Worm (Caenorhabditis elegans): ENCODE measurements around the gene T24A6.1.
A peak's percentile ranks its signal among the peaks of the same experiment; 100 is the strongest.

The T24A6.1 gene

ce11 chrV:3535260-3535659, 23.6 kb upstream of the T24A6.1 start, which contains the start of gene nhr-221:
Gene nhr-221, minus strand, starts transcription at chrV:3535360.
- no peak for TF ChIP-seq hlh-30 (tag; optimal IDR thresholded peaks at IDR 0.05; ENCODE audit: insufficient read depth)
- TF ChIP-seq nhr-48 (tag; optimal IDR thresholded peaks at IDR 0.05) = no peak

ce11 chrV:3538307-3538706, 20.5 kb upstream of the T24A6.1 start, which contains the start of gene nhr-93:
Gene nhr-93, minus strand, starts transcription at chrV:3538407.
- TF ChIP-seq mep-1 (tag; optimal IDR thresholded peaks at IDR 0.05) (no peak), arid-1 (GFP tag; conservative IDR thresholded peaks at IDR 0.05) (no peak), lir-3 (tag; optimal IDR thresholded peaks at IDR 0.05) (no peak), Y5F2A.4 (GFP tag; optimal IDR thresholded peaks at IDR 0.05) (no peak), hmg-1.1 (GFP tag; IDR thresholded peaks at IDR 0.05) (no peak), sdz-12 (GFP tag; optimal IDR thresholded peaks at IDR 0.05) (no peak), mxl-2 (GFP tag; conservative IDR thresholded peaks at IDR 0.05) (no peak), spr-1 (tag; optimal IDR thresholded peaks at IDR 0.05) (no peak)

- TF ChIP-seq ztf-11 (tag; optimal IDR thresholded peaks at IDR 0.05) = no peak
- peak; percentile 29 for TF ChIP-seq aha-1 (tag)
Measured at ce11 chrV:3541117-3541516, 17.7 kb upstream of the T24A6.1 start, which contains the start of gene srbc-67. Gene srbc-67, minus strand, starts transcription at chrV:3541217.

- no peak for TF ChIP-seq egl-27 (tag; optimal IDR thresholded peaks at IDR 0.05)
- no peak for TF ChIP-seq mxl-2 (GFP tag; conservative IDR thresholded peaks at IDR 0.05)
- no peak for TF ChIP-seq sdz-12 (GFP tag; optimal IDR thresholded peaks at IDR 0.05)
- no peak for TF ChIP-seq hmg-1.1 (GFP tag; IDR thresholded peaks at IDR 0.05)
- TF ChIP-seq ceh-20 (GFP tag; IDR thresholded peaks at IDR 0.05) = no peak
- TF ChIP-seq ztf-11 (tag; optimal IDR thresholded peaks at IDR 0.05) = no peak
- TF ChIP-seq zag-1 (tag; optimal IDR thresholded peaks at IDR 0.05) = no peak
- TF ChIP-seq snpc-1.2 (GFP tag; IDR thresholded peaks at IDR 0.05) = no peak
- no peak for TF ChIP-seq Y75B8A.6 (GFP tag; IDR thresholded peaks at IDR 0.05)
- TF ChIP-seq mxl-3 (GFP tag; optimal IDR thresholded peaks at IDR 0.05) = no peak
- no peak for TF ChIP-seq nhr-48 (tag; optimal IDR thresholded peaks at IDR 0.05)
- no peak for TF ChIP-seq Y48G9A.11 (GFP tag; IDR thresholded peaks at IDR 0.05)
- no peak for TF ChIP-seq nhr-76 (tag; optimal IDR thresholded peaks at IDR 0.05)
Measured at ce11 chrV:3543344-3543743, 15.5 kb upstream of the T24A6.1 start, which contains the start of gene nhr-222. Gene nhr-222, minus strand, starts transcription at chrV:3543444.

ce11 chrV:3546517-3546916, 12.3 kb upstream of the T24A6.1 start, which contains the start of gene srbc-68:
Gene srbc-68, minus strand, starts transcription at chrV:3546617.
- TF ChIP-seq daf-19 (GFP tag; conservative IDR thresholded peaks at IDR 0.05) (no peak), unc-39 (tag; optimal IDR thresholded peaks at IDR 0.05) (no peak), dve-1 (tag; optimal IDR thresholded peaks at IDR 0.05; ENCODE audit: insufficient read depth) (no peak), T26A8.4 (GFP tag; IDR thresholded peaks at IDR 0.05) (no peak), rbr-2 (tag; optimal IDR thresholded peaks at IDR 0.05) (no peak), lin-29 (GFP tag; IDR thresholded peaks at IDR 0.05) (no peak), ceh-32 (tag; optimal IDR thresholded peaks at IDR 0.05; ENCODE audit: poor library complexity) (no peak), duxl-1 (tag; optimal IDR thresholded peaks at IDR 0.05; ENCODE audit: poor library complexity) (no peak), snpc-4 (tag; optimal IDR thresholded peaks at IDR 0.05) (no peak), lin-39 (tag; optimal IDR thresholded peaks at IDR 0.05) (no peak), mes-2 (tag; optimal IDR thresholded peaks at IDR 0.05; ENCODE audit: poor library complexity, severe bottlenecking) (no peak), dmd-9 (GFP tag; IDR thresholded peaks at IDR 0.05) (no peak), arid-1 (GFP tag; conservative IDR thresholded peaks at IDR 0.05) (no peak), nhr-111 (GFP tag; optimal IDR thresholded peaks at IDR 0.05) (no peak), nhr-28 (tag; optimal IDR thresholded peaks at IDR 0.05) (no peak), mxl-3 (GFP tag; optimal IDR thresholded peaks at IDR 0.05) (no peak), F44E2.7 (GFP tag; IDR thresholded peaks at IDR 0.05) (no peak), hlh-11 (tag; optimal IDR thresholded peaks at IDR 0.05) (no peak)
